Worm (Caenorhabditis elegans) whole organism, L4 larva: Measurements from ENCODE around the gene coq-5.

Source experiments
- R02D3.7 ChIP-seq: fragments of 150-350 bp; sonication (generic microtip); optimal IDR thresholded peaks from 3 replicates; lab custom pipeline; 2014; ENCODE audit warnings: missing biosample characterization, missing genetic modification characterization
- ama-1 ChIP-seq: fragments of 150-350 bp; optimal IDR thresholded peaks from 2 replicates; lab custom pipeline; 2014; ENCODE audit warnings: inconsistent platforms, mixed read lengths
- ceh-28 ChIP-seq: fragments of 150-350 bp; optimal IDR thresholded peaks from 2 replicates; lab custom pipeline; 2014; ENCODE audit warnings: missing biosample characterization, missing genetic modification reagents, missing genetic modification characterization
- fkh-10 ChIP-seq: fragments of 150-350 bp; optimal IDR thresholded peaks from 2 replicates; lab custom pipeline; 2014; ENCODE audit warnings: missing biosample characterization, missing genetic modification reagents, missing genetic modification characterization
- hif-1 ChIP-seq, 2 experiments: sonication (generic microtip); optimal IDR thresholded peaks; 2 replicates each; lab custom pipeline; 2016 to 2017; ENCODE audit warnings: missing compliant biosample characterization in 2 of 2, missing genetic modification characterization in 2 of 2, missing genetic modification reagents in 2 of 2, missing genotype in 2 of 2, mild to moderate bottlenecking in 1 of 2
- lin-13 ChIP-seq: fragments of 150-350 bp; optimal IDR thresholded peaks from 2 replicates; lab custom pipeline; 2014; ENCODE audit warnings: missing biosample characterization, missing genetic modification reagents, missing genetic modification characterization
- lsy-2 ChIP-seq, 2 experiments: fragments of 150-350 bp in 1 of 2; sonication (generic microtip) in 1 of 2; optimal IDR thresholded peaks; 2 replicates each; lab custom pipeline; 2014 to 2017; ENCODE audit warnings: missing biosample characterization in 2 of 2, missing genetic modification characterization in 2 of 2
- nhr-11 ChIP-seq: fragments of 150-350 bp; optimal IDR thresholded peaks from 2 replicates; lab custom pipeline; 2014; ENCODE audit warnings: missing biosample characterization, missing genetic modification characterization
- pha-4 ChIP-seq, 2 experiments: fragments of 150-350 bp in 1 of 2; fragments of 200-800 bp in 1 of 2; sonication (Bioruptor generic) in 1 of 2; IDR thresholded peaks in 1 of 2; optimal IDR thresholded peaks in 1 of 2; 2 replicates each; pipeline versions ENCODE4 v1.3.6 to Lab custom; 2014 to 2022; ENCODE audit warnings: missing genetic modification characterization in 2 of 2, missing genetic modification reagents in 2 of 2, missing biosample characterization in 1 of 2, missing compliant biosample characterization in 1 of 2
- snpc-4 ChIP-seq: fragments of 150-350 bp; optimal IDR thresholded peaks from 2 replicates; lab custom pipeline; 2014; ENCODE audit warnings: missing biosample characterization, missing genetic modification characterization
- ztf-11 ChIP-seq: fragments of 150-350 bp; optimal IDR thresholded peaks from 2 replicates; lab custom pipeline; 2014; ENCODE audit warnings: missing biosample characterization, missing genetic modification characterization

ce11 chrIII:7893224-7893623 lies 35.0 kb upstream of the coq-5 start:
- TF ChIP-seq ceh-28 (tag; lab: Kevin White, UChicago), result no peak
- TF ChIP-seq nhr-11 (tag; lab: Kevin White, UChicago), result no peak
- TF ChIP-seq snpc-4 (tag; lab: Kevin White, UChicago), result no peak
- no peak for TF ChIP-seq pha-4 (GFP tag; IDR thresholded peaks at IDR 0.05; lab: Robert Waterston, UW)
- no peak for TF ChIP-seq pha-4 (tag; optimal IDR thresholded peaks at IDR 0.05; lab: Kevin White, UChicago)
- no peak for TF ChIP-seq ztf-11 (tag; lab: Kevin White, UChicago)
- TF ChIP-seq lin-13 (GFP tag; lab: Kevin White, UChicago), result no peak
- no peak for TF ChIP-seq R02D3.7 (tag; lab: Kevin White, UChicago)
- TF ChIP-seq lsy-2 (tag; optimal IDR thresholded peaks at IDR 0.05; lab: Kevin White, UChicago), result no peak
- no peak for TF ChIP-seq hif-1 (tag; optimal IDR thresholded peaks at IDR 0.05; lab: Kevin White, UChicago)
- TF ChIP-seq fkh-10 (GFP tag; lab: Kevin White, UChicago), result no peak
- TF ChIP-seq ama-1 (lab: Kevin White, UChicago), result no peak
